Worm (Caenorhabditis elegans) whole organism, L2 larva: ENCODE results near the gene srm-2.

Experiments
- F13H6.1 ChIP-seq: sonication (generic microtip); optimal IDR thresholded peaks from 2 replicates; lab custom pipeline; 2016; ENCODE audit warnings: missing genetic modification characterization, missing compliant biosample characterization
- R02D3.7 ChIP-seq: fragments of 150-350 bp; optimal IDR thresholded peaks from 2 replicates; lab custom pipeline; 2014; ENCODE audit warnings: missing biosample characterization, missing genetic modification characterization
- ceh-82 ChIP-seq: fragments of 150-350 bp; optimal IDR thresholded peaks from 2 replicates; lab custom pipeline; 2014; ENCODE audit warnings: missing biosample characterization, missing genetic modification characterization
- dmd-4 ChIP-seq: sonication (generic microtip); optimal IDR thresholded peaks from 2 replicates; lab custom pipeline; 2017; ENCODE audit warnings: missing biosample characterization, missing genetic modification characterization
- lsy-2 ChIP-seq, 2 experiments: fragments of 150-350 bp in 1 of 2; sonication (generic microtip) in 1 of 2; optimal IDR thresholded peaks; 2 replicates each; lab custom pipeline; 2014 to 2017; ENCODE audit warnings: missing biosample characterization in 2 of 2, missing genetic modification characterization in 2 of 2
- mdl-1 ChIP-seq, 2 experiments: fragments of 150-350 bp in 1 of 2; sonication (generic microtip) in 1 of 2; optimal IDR thresholded peaks; 2 replicates each; lab custom pipeline; 2017; ENCODE audit warnings: missing biosample characterization in 2 of 2, missing genetic modification characterization in 2 of 2
- nhr-11 ChIP-seq: fragments of 150-350 bp; optimal IDR thresholded peaks from 2 replicates; lab custom pipeline; 2014; ENCODE audit warnings: missing biosample characterization, missing genetic modification characterization
- nhr-12 ChIP-seq: fragments of 150-350 bp; optimal IDR thresholded peaks from 2 replicates; lab custom pipeline; 2014; ENCODE audit warnings: missing biosample characterization, missing genetic modification characterization
- skn-1 ChIP-seq: sonication (generic microtip); optimal IDR thresholded peaks from 2 replicates; lab custom pipeline; 2017; ENCODE audit warnings: missing biosample characterization, missing genetic modification characterization
- unc-39 ChIP-seq: fragments of 150-350 bp; optimal IDR thresholded peaks from 2 replicates; lab custom pipeline; 2014; ENCODE audit warnings: missing biosample characterization, missing genetic modification characterization
- unc-55 ChIP-seq: fragments of 150-350 bp; sonication (generic microtip); optimal IDR thresholded peaks from 3 replicates; lab custom pipeline; 2014; ENCODE audit warnings: missing biosample characterization, missing genetic modification reagents, missing genetic modification characterization
- unc-62 ChIP-seq: fragments of 150-350 bp; optimal IDR thresholded peaks from 2 replicates; lab custom pipeline; 2014; ENCODE audit warnings: missing biosample characterization, missing genetic modification reagents, missing genetic modification characterization

DNA sequence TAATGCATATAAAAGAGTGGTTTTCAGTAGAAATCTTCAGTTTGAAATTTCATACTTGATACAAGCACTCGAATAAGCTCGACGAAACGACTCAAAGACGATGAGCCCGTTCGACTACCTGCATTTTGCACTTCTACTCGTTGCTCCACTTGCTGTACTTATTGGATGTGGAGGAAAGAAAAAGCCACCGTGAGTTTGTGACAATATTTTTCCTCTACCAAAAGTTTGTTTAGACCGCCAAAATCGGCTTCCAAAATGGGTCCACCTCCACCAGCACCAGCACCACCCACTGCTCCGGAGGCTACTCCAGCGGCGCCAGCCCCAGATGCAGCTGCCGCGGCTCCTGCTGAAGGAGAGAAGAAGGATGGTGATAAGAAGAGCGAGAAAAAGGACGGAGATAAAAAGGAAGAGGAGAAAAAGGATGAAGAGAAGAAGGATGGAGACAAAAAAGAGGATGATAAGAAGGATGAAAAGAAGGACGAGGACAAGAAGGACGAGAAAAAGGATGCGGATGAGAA is 31.2 kb upstream of the srm-2 start, which contains the start of gene E03H12.5:
- TF ChIP-seq nhr-12 (tag; lab: Kevin White, UChicago) = no peak
- TF ChIP-seq lsy-2 (tag; optimal IDR thresholded peaks at IDR 0.05; lab: Kevin White, UChicago) = no peak
- no peak for TF ChIP-seq mdl-1 (tag; optimal IDR thresholded peaks at IDR 0.05; lab: Kevin White, UChicago)
- no peak for TF ChIP-seq unc-39 (tag; lab: Kevin White, UChicago)
- TF ChIP-seq dmd-4 (tag; lab: Kevin White, UChicago) = no peak
- no peak for TF ChIP-seq ceh-82 (tag; lab: Kevin White, UChicago)
- TF ChIP-seq F13H6.1 (tag; lab: Kevin White, UChicago) = no peak
- no peak for TF ChIP-seq nhr-11 (tag; lab: Kevin White, UChicago)
- no peak for TF ChIP-seq skn-1 (tag; lab: Kevin White, UChicago)
- no peak for TF ChIP-seq unc-62
- no peak for TF ChIP-seq unc-55
- TF ChIP-seq R02D3.7 (tag; lab: Kevin White, UChicago) = no peak
